Worm (Caenorhabditis elegans) whole organism, midembryonic: ENCODE measurements around the gene T24B8.4.

Source experiments
- flt-1 ChIP-seq: fragments of 200-800 bp; sonication (Bioruptor generic); IDR thresholded peaks from 2 replicates; pipeline ENCODE4 v1.3.6; 2022; ENCODE audit warnings: missing genetic modification characterization, missing compliant biosample characterization
- klf-2 ChIP-seq: fragments of 200-800 bp; sonication (Bioruptor generic); conservative IDR thresholded peaks from 2 replicates; pipeline ENCODE4 v1.3.6; 2022; ENCODE audit warnings: missing genetic modification reagents, missing genetic modification characterization, missing compliant biosample characterization
- ztf-23 ChIP-seq: fragments of 200-800 bp; sonication (Bioruptor generic); IDR thresholded peaks from 2 replicates; pipeline ENCODE4 v1.3.6; 2022; ENCODE audit warnings: missing genetic modification reagents, missing genetic modification characterization, missing compliant biosample characterization
- ztf-29 ChIP-seq: fragments of 200-800 bp; sonication (Bioruptor generic); IDR thresholded peaks from 2 replicates; pipeline ENCODE4 v1.3.6; 2022; ENCODE audit warnings: missing genetic modification reagents, missing genetic modification characterization, missing compliant biosample characterization

ce11 chrII:9014877-9015505, 55.6 kb downstream of the T24B8.4 start:
- no peak for TF ChIP-seq flt-1 (GFP tag; lab: Robert Waterston, UW)
- no peak for TF ChIP-seq ztf-23 (GFP tag; lab: Robert Waterston, UW)
- TF ChIP-seq ztf-29 (GFP tag; lab: Robert Waterston, UW) = no peak
- TF ChIP-seq klf-2 (GFP tag; lab: Robert Waterston, UW) = no peak
